Worm (Caenorhabditis elegans) whole organism, mixed stage, embryonic: Measurements from ENCODE around the gene mrps-28.

Experiments used
- blmp-1 ChIP-seq: fragments of 150-350 bp; optimal IDR thresholded peaks from 2 replicates; lab custom pipeline; 2014; ENCODE audit warnings: missing biosample characterization, missing genetic modification characterization
- ceh-39 ChIP-seq: fragments of 150-350 bp; optimal IDR thresholded peaks from 2 replicates; lab custom pipeline; 2014; ENCODE audit warnings: missing biosample characterization, missing genetic modification characterization
- ceh-43 ChIP-seq: fragments of 200-800 bp; sonication (Bioruptor generic); optimal IDR thresholded peaks from 2 replicates; lab custom pipeline; 2018; ENCODE audit warnings: mild to moderate bottlenecking, missing genetic modification characterization, moderate library complexity, missing compliant biosample characterization
- ceh-83 ChIP-seq: fragments of 200-800 bp; sonication (Bioruptor generic); optimal IDR thresholded peaks from 2 replicates; lab custom pipeline; 2018; ENCODE audit warnings: mild to moderate bottlenecking, missing genetic modification characterization, missing compliant biosample characterization
- ces-1 ChIP-seq: fragments of 150-350 bp; optimal IDR thresholded peaks from 2 replicates; lab custom pipeline; 2014; ENCODE audit warnings: missing biosample characterization, missing genetic modification reagents, missing genetic modification characterization
- cnd-1 ChIP-seq: fragments of 200-800 bp; sonication (Bioruptor generic); optimal IDR thresholded peaks from 2 replicates; lab custom pipeline; 2018; ENCODE audit warnings: mild to moderate bottlenecking, missing genetic modification characterization, missing compliant biosample characterization
- drap-1 ChIP-seq: fragments of 200-800 bp; sonication (Bioruptor generic); optimal IDR thresholded peaks from 3 replicates; lab custom pipeline; 2018; ENCODE audit warnings: mild to moderate bottlenecking, missing genetic modification characterization, missing compliant biosample characterization
- elt-1 ChIP-seq: sonication (generic microtip); optimal IDR thresholded peaks from 2 replicates; lab custom pipeline; 2017; ENCODE audit warnings: missing genetic modification characterization, mild to moderate bottlenecking, missing compliant biosample characterization, antibody characterized with exemption, moderate library complexity, borderline replicate concordance; ENCODE audit not compliant: insufficient read depth
- flh-1 ChIP-seq: fragments of 200-800 bp; sonication (Bioruptor generic); optimal IDR thresholded peaks from 2 replicates; lab custom pipeline; 2018; ENCODE audit warnings: mild to moderate bottlenecking, missing genetic modification characterization, moderate library complexity, missing compliant biosample characterization
- ham-2 ChIP-seq: fragments of 200-800 bp; sonication (Bioruptor generic); optimal IDR thresholded peaks from 2 replicates; lab custom pipeline; 2018; ENCODE audit warnings: mild to moderate bottlenecking, missing genetic modification characterization, missing compliant biosample characterization
- hlh-1 ChIP-seq: fragments of 150-350 bp; optimal IDR thresholded peaks from 2 replicates; lab custom pipeline; 2014; ENCODE audit warnings: missing biosample characterization, missing genetic modification reagents, missing genetic modification characterization
- lin-32 ChIP-seq: fragments of 200-800 bp; sonication (Bioruptor generic); optimal IDR thresholded peaks from 2 replicates; lab custom pipeline; 2018; ENCODE audit warnings: mild to moderate bottlenecking, missing genetic modification characterization, missing compliant biosample characterization
- lsy-2 ChIP-seq: fragments of 150-350 bp; optimal IDR thresholded peaks from 2 replicates; lab custom pipeline; 2014; ENCODE audit warnings: missing biosample characterization, missing genetic modification characterization
- mab-5 ChIP-seq: fragments of 150-350 bp; optimal IDR thresholded peaks from 2 replicates; lab custom pipeline; 2014; ENCODE audit warnings: missing biosample characterization, missing genetic modification characterization
- mep-1 ChIP-seq: fragments of 150-350 bp; optimal IDR thresholded peaks from 2 replicates; lab custom pipeline; 2017; ENCODE audit warnings: missing biosample characterization, missing genetic modification reagents, missing genetic modification characterization, inconsistent platforms
- mls-2 ChIP-seq: sonication (generic microtip); optimal IDR thresholded peaks from 2 replicates; lab custom pipeline; 2016; ENCODE audit warnings: mild to moderate bottlenecking, missing genetic modification characterization, moderate library complexity, missing compliant biosample characterization
- nhr-12 ChIP-seq: fragments of 150-350 bp; optimal IDR thresholded peaks from 2 replicates; lab custom pipeline; 2014; ENCODE audit warnings: missing biosample characterization, missing genetic modification characterization
- nhr-2 ChIP-seq: fragments of 150-350 bp; optimal IDR thresholded peaks from 2 replicates; lab custom pipeline; 2014; ENCODE audit warnings: missing biosample characterization, missing genetic modification characterization
- nhr-237 ChIP-seq: fragments of 150-350 bp; optimal IDR thresholded peaks from 2 replicates; lab custom pipeline; 2014; ENCODE audit warnings: missing biosample characterization, missing genetic modification characterization
- nhr-28 ChIP-seq: fragments of 150-350 bp; optimal IDR thresholded peaks from 2 replicates; lab custom pipeline; 2014; ENCODE audit warnings: missing biosample characterization, missing genetic modification characterization
- nhr-76 ChIP-seq: sonication (generic microtip); optimal IDR thresholded peaks from 2 replicates; lab custom pipeline; 2017; ENCODE audit warnings: missing biosample characterization, missing genetic modification characterization
- pha-4 ChIP-seq: fragments of 150-350 bp; optimal IDR thresholded peaks from 2 replicates; lab custom pipeline; 2018; ENCODE audit warnings: missing biosample characterization, missing genetic modification reagents, missing genetic modification characterization
- sem-2 ChIP-seq: fragments of 200-800 bp; sonication (Bioruptor generic); optimal IDR thresholded peaks from 2 replicates; lab custom pipeline; 2018; ENCODE audit warnings: mild to moderate bottlenecking, missing genetic modification characterization, missing compliant biosample characterization
- snpc-4 ChIP-seq: fragments of 150-350 bp; optimal IDR thresholded peaks from 2 replicates; lab custom pipeline; 2014; ENCODE audit warnings: missing biosample characterization, missing genetic modification characterization
- sptf-1 ChIP-seq: sonication (generic microtip); optimal IDR thresholded peaks from 2 replicates; lab custom pipeline; 2017; ENCODE audit warnings: mild to moderate bottlenecking, missing genetic modification characterization, moderate library complexity, missing compliant biosample characterization
- unc-62 ChIP-seq: fragments of 150-350 bp; optimal IDR thresholded peaks from 2 replicates; lab custom pipeline; 2014; ENCODE audit warnings: missing biosample characterization, missing genetic modification reagents, missing genetic modification characterization
- zip-8 ChIP-seq: fragments of 150-350 bp; optimal IDR thresholded peaks from 2 replicates; lab custom pipeline; 2014; ENCODE audit warnings: missing biosample characterization, missing genetic modification characterization
- ztf-11 ChIP-seq: fragments of 150-350 bp; optimal IDR thresholded peaks from 2 replicates; lab custom pipeline; 2014; ENCODE audit warnings: missing biosample characterization, missing genetic modification characterization

Gene mrps-28

DNA sequence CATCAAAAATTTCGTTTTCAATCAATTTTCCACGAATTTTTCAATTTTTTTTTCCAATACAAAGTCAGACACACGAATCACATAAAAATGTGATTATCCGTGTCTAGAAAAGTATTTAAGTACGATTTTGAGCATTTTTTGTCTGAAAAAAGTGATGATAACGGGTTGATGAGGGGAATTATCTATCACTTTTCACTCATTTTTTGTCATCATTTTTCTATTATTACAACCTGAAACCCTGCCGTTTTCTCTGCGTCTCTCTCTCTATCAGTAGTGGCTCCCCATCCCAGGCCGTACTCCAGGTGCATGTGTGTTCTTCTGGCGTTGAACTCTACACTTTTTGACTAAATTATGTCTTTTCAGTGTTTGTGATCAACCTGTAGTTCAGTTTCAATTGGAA, 28.3 kb downstream of the mrps-28 start:
- TF ChIP-seq drap-1: no peak
- no peak for TF ChIP-seq nhr-12 (tag; lab: Kevin White, UChicago)
- TF ChIP-seq hlh-1 (tag; lab: Kevin White, UChicago): no peak
- no peak for TF ChIP-seq pha-4 (tag; lab: Kevin White, UChicago)
- TF ChIP-seq elt-1: no peak
- no peak for TF ChIP-seq ham-2 (GFP tag; lab: Kevin White, UChicago)
- no peak for TF ChIP-seq sem-2 (GFP tag; lab: Kevin White, UChicago)
- no peak for TF ChIP-seq ceh-43 (GFP tag; lab: Kevin White, UChicago)
- no peak for TF ChIP-seq zip-8 (tag; lab: Kevin White, UChicago)
- TF ChIP-seq flh-1 (GFP tag; lab: Kevin White, UChicago): no peak
- TF ChIP-seq sptf-1 (tag; lab: Kevin White, UChicago): no peak
- no peak for TF ChIP-seq lsy-2 (tag; lab: Kevin White, UChicago)
- TF ChIP-seq lin-32 (GFP tag; lab: Kevin White, UChicago): no peak

ce11 chrV:19673298-19673903, 29.4 kb downstream of the mrps-28 start:
- TF ChIP-seq nhr-12 (tag; lab: Kevin White, UChicago): no peak
- no peak for TF ChIP-seq ceh-83 (GFP tag; lab: Kevin White, UChicago)
- no peak for TF ChIP-seq sem-2 (GFP tag; lab: Kevin White, UChicago)
- no peak for TF ChIP-seq flh-1 (GFP tag; lab: Kevin White, UChicago)
- no peak for TF ChIP-seq cnd-1 (tag; lab: Kevin White, UChicago)
- no peak for TF ChIP-seq unc-62 (GFP tag; lab: Kevin White, UChicago)
- no peak for TF ChIP-seq ztf-11 (tag; lab: Kevin White, UChicago)
- no peak for TF ChIP-seq drap-1

DNA sequence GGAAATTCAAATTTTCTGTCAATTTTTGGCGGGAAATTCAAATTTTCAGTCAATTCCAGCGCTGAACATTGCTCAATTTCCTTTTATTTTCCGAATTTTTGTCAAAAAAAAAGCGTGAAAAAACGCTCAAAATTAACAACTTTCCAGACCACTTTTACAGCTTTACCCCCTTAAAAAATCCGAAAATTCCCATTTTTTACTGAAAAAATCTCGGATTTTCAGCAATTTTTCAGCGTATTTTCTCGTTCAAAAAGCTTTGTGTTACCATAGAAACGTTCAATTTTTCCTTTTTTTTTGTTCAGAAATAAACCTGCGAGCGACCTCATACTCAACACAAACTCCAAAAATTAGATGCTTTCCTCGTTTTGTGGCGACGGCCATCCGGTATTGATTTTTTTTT, 30.5 kb downstream of the mrps-28 start, which contains the start of gene mrp-7:
Gene mrp-7 (plus strand): TSS at position 301 of the 400 bp plus-strand sequence.
- TF ChIP-seq lin-32 (GFP tag; lab: Kevin White, UChicago) (no peak), ceh-43 (GFP tag; lab: Kevin White, UChicago) (no peak)

- TF ChIP-seq drap-1: no peak
- no peak for TF ChIP-seq nhr-237 (tag; lab: Kevin White, UChicago)
- no peak for TF ChIP-seq mab-5 (tag; lab: Kevin White, UChicago)
- no peak for TF ChIP-seq blmp-1 (tag; lab: Kevin White, UChicago)
- TF ChIP-seq mls-2 (tag; lab: Kevin White, UChicago): no peak
- TF ChIP-seq ceh-39 (tag; lab: Kevin White, UChicago): no peak
- TF ChIP-seq lin-32 (GFP tag; lab: Kevin White, UChicago): no peak
- no peak for TF ChIP-seq ceh-43 (GFP tag; lab: Kevin White, UChicago)
- no peak for TF ChIP-seq elt-1
- no peak for TF ChIP-seq ces-1 (GFP tag; lab: Kevin White, UChicago)
- no peak for TF ChIP-seq zip-8 (tag; lab: Kevin White, UChicago)
- TF ChIP-seq snpc-4 (tag; lab: Kevin White, UChicago): no peak
- TF ChIP-seq cnd-1 (tag; lab: Kevin White, UChicago): no peak
- TF ChIP-seq hlh-1 (tag; lab: Kevin White, UChicago): no peak
- no peak for TF ChIP-seq nhr-28 (tag; lab: Kevin White, UChicago)
- TF ChIP-seq unc-62 (GFP tag; lab: Kevin White, UChicago): no peak
- TF ChIP-seq sptf-1 (tag; lab: Kevin White, UChicago): no peak
Measured at ce11 chrV:19691271-19691886, 47.3 kb downstream of the mrps-28 start.

ce11 chrV:19691954-19692353, 47.9 kb downstream of the mrps-28 start:
- TF ChIP-seq lsy-2 (tag; lab: Kevin White, UChicago) (no peak), elt-1 (no peak), ceh-39 (tag; lab: Kevin White, UChicago) (no peak), ceh-43 (GFP tag; lab: Kevin White, UChicago) (no peak), blmp-1 (tag; lab: Kevin White, UChicago) (no peak), nhr-237 (tag; lab: Kevin White, UChicago) (no peak), lin-32 (GFP tag; lab: Kevin White, UChicago) (no peak), mep-1 (tag; lab: Kevin White, UChicago) (no peak), snpc-4 (tag; lab: Kevin White, UChicago) (no peak), sem-2 (GFP tag; lab: Kevin White, UChicago) (no peak), sptf-1 (tag; lab: Kevin White, UChicago) (no peak), nhr-76 (no peak), mab-5 (tag; lab: Kevin White, UChicago) (no peak), drap-1 (no peak), ceh-83 (GFP tag; lab: Kevin White, UChicago) (no peak), pha-4 (tag; lab: Kevin White, UChicago) (no peak), nhr-2 (tag; lab: Kevin White, UChicago) (no peak)
